Fruit fly (Drosophila melanogaster) whole organism, embryonic: Measurements from ENCODE around the gene Eip63F-1.

Source experiments
- Atf-2 ChIP-seq: fragments of 200-800 bp; sonication (Bioruptor generic); optimal IDR thresholded peaks from 2 replicates; lab custom pipeline; 2016; ENCODE audit warnings: missing biosample characterization, missing genetic modification characterization
- Bteb2 ChIP-seq: fragments of 200-800 bp; sonication (Bioruptor generic); optimal IDR thresholded peaks from 2 replicates; lab custom pipeline; 2016; ENCODE audit warnings: missing biosample characterization, missing genetic modification characterization
- CG11504 ChIP-seq: fragments of 200-800 bp; sonication (Bioruptor generic); optimal IDR thresholded peaks from 3 replicates; lab custom pipeline; 2019; ENCODE audit warnings: missing biosample characterization, mild to moderate bottlenecking, missing genetic modification characterization, moderate library complexity
- CG12104 ChIP-seq: fragments of 200-800 bp; sonication (Bioruptor generic); optimal IDR thresholded peaks from 3 replicates; lab custom pipeline; 2016; ENCODE audit warnings: missing biosample characterization, missing genetic modification characterization
- CG12236 ChIP-seq: fragments of 200-800 bp; sonication (Bioruptor generic); optimal IDR thresholded peaks from 2 replicates; lab custom pipeline; 2016; ENCODE audit warnings: missing biosample characterization, missing genetic modification characterization
- CG12769 ChIP-seq: fragments of 200-800 bp; sonication (Bioruptor generic); optimal IDR thresholded peaks from 2 replicates; lab custom pipeline; 2019; ENCODE audit warnings: missing biosample characterization, mild to moderate bottlenecking, missing genetic modification characterization, moderate library complexity
- CG1602 ChIP-seq: fragments of 200-800 bp; sonication (Bioruptor generic); optimal IDR thresholded peaks from 3 replicates; lab custom pipeline; 2016; ENCODE audit warnings: missing biosample characterization, missing genetic modification characterization
- CG16779 ChIP-seq: fragments of 200-800 bp; sonication (Bioruptor generic); IDR thresholded peaks from 2 replicates; pipeline ENCODE4 v1.3.6; 2022; ENCODE audit warnings: missing biosample characterization, missing genetic modification characterization
- CG17912 ChIP-seq: fragments of 200-800 bp; sonication (Bioruptor generic); optimal IDR thresholded peaks from 2 replicates; lab custom pipeline; 2018; ENCODE audit warnings: missing biosample characterization, mild to moderate bottlenecking, missing genetic modification characterization
- CG32767 ChIP-seq: fragments of 200-800 bp; sonication (Bioruptor generic); IDR thresholded peaks from 2 replicates; pipeline ENCODE4 v1.3.6; 2022; ENCODE audit warnings: missing biosample characterization, missing genetic modification characterization
- CG33557 ChIP-seq: fragments of 200-800 bp; sonication (Bioruptor generic); optimal IDR thresholded peaks from 2 replicates; lab custom pipeline; 2019; ENCODE audit warnings: missing biosample characterization, mild to moderate bottlenecking, missing genetic modification characterization, moderate library complexity
- CG5953 ChIP-seq: fragments of 200-800 bp; sonication (Bioruptor generic); IDR thresholded peaks from 2 replicates; pipeline ENCODE4 v1.3.6; 2022; ENCODE audit warnings: missing biosample characterization, missing genetic modification characterization
- CG6791 ChIP-seq: fragments of 200-800 bp; sonication (Bioruptor generic); IDR thresholded peaks from 3 replicates; pipeline ENCODE4 v1.3.6; 2022; ENCODE audit warnings: missing biosample characterization, missing genetic modification characterization; ENCODE audit not compliant: partially characterized antibody
- CG6813 ChIP-seq: fragments of 200-800 bp; sonication (Bioruptor generic); optimal IDR thresholded peaks from 2 replicates; lab custom pipeline; 2017; ENCODE audit warnings: missing biosample characterization, missing genetic modification characterization, mild to moderate bottlenecking, moderate library complexity, missing genetic modification reagents
- CG8290 ChIP-seq, 3 experiments: fragments of 200-800 bp; sonication (Bioruptor generic); optimal IDR thresholded peaks; 2 replicates each; lab custom pipeline; 2016 to 2019; ENCODE audit warnings: missing biosample characterization in 3 of 3, missing genetic modification characterization in 3 of 3, mild to moderate bottlenecking in 2 of 3, moderate library complexity in 1 of 3
- CG9437 ChIP-seq: fragments of 200-800 bp; sonication (Bioruptor generic); optimal IDR thresholded peaks from 2 replicates; lab custom pipeline; 2018; ENCODE audit warnings: missing biosample characterization, mild to moderate bottlenecking, missing genetic modification characterization
- CG9797 ChIP-seq: fragments of 200-800 bp; sonication (Bioruptor generic); optimal IDR thresholded peaks from 3 replicates; lab custom pipeline; 2018; ENCODE audit warnings: missing biosample characterization, mild to moderate bottlenecking, missing genetic modification characterization
- CoRest ChIP-seq: fragments of 200-800 bp; sonication (Bioruptor generic); optimal IDR thresholded peaks from 3 replicates; lab custom pipeline; 2018; ENCODE audit warnings: missing biosample characterization, mild to moderate bottlenecking, missing genetic modification characterization, moderate library complexity
- CrebB ChIP-seq: fragments of 200-800 bp; sonication (Bioruptor generic); optimal IDR thresholded peaks from 3 replicates; lab custom pipeline; 2018; ENCODE audit warnings: missing biosample characterization, mild to moderate bottlenecking, missing genetic modification characterization
- Dad ChIP-seq: fragments of 200-800 bp; sonication (Bioruptor generic); optimal IDR thresholded peaks from 3 replicates; lab custom pipeline; 2016; ENCODE audit warnings: missing biosample characterization, missing genetic modification characterization
- Elba2 ChIP-seq: fragments of 200-800 bp; sonication (Bioruptor generic); optimal IDR thresholded peaks from 3 replicates; lab custom pipeline; 2016; ENCODE audit warnings: missing biosample characterization, missing genetic modification characterization
- HHEX ChIP-seq: fragments of 200-800 bp; sonication (Bioruptor generic); optimal IDR thresholded peaks from 3 replicates; lab custom pipeline; 2017; ENCODE audit warnings: missing biosample characterization, mild to moderate bottlenecking, missing genetic modification characterization, missing genetic modification reagents
- HLH54F ChIP-seq: fragments of 200-800 bp; sonication (Bioruptor generic); optimal IDR thresholded peaks from 3 replicates; lab custom pipeline; 2016; ENCODE audit warnings: missing biosample characterization, missing genetic modification characterization
- NC2α ChIP-seq: fragments of 200-800 bp; sonication (Bioruptor generic); optimal IDR thresholded peaks from 2 replicates; lab custom pipeline; 2016; ENCODE audit warnings: missing biosample characterization, missing genetic modification characterization
- YL-1 ChIP-seq: fragments of 200-800 bp; sonication (Bioruptor generic); optimal IDR thresholded peaks from 3 replicates; lab custom pipeline; 2017; ENCODE audit warnings: missing biosample characterization, mild to moderate bottlenecking, missing genetic modification characterization
- abd-A ChIP-seq: fragments of 200-800 bp; sonication (Bioruptor generic); optimal IDR thresholded peaks from 3 replicates; lab custom pipeline; 2019; ENCODE audit warnings: missing biosample characterization, mild to moderate bottlenecking, missing genetic modification characterization, moderate library complexity
- ems ChIP-seq: fragments of 200-800 bp; sonication (Bioruptor generic); optimal IDR thresholded peaks from 3 replicates; lab custom pipeline; 2016; ENCODE audit warnings: missing biosample characterization, missing genetic modification characterization
- eve ChIP-seq, 2 experiments: fragments of >200 bp; optimal IDR thresholded peaks; 2 replicates each; lab custom pipeline; 2017; ENCODE audit warnings: missing biosample characterization in 2 of 2, missing genetic modification characterization in 2 of 2
- hbn ChIP-seq: fragments of 200-800 bp; sonication (Bioruptor generic); IDR thresholded peaks from 2 replicates; pipeline ENCODE4 v1.3.6; 2022; ENCODE audit warnings: missing biosample characterization, missing genetic modification characterization; ENCODE audit not compliant: partially characterized antibody
- insv ChIP-seq, 2 experiments: fragments of 200-800 bp; sonication (Bioruptor generic); optimal IDR thresholded peaks; 3 replicates each; lab custom pipeline; 2016 to 2018; ENCODE audit warnings: missing biosample characterization in 2 of 2, missing genetic modification characterization in 2 of 2
- kah ChIP-seq: fragments of 200-800 bp; sonication (Bioruptor generic); optimal IDR thresholded peaks from 2 replicates; lab custom pipeline; 2018; ENCODE audit warnings: missing biosample characterization, mild to moderate bottlenecking, missing genetic modification characterization
- kay ChIP-seq: fragments of 200-800 bp; sonication (Bioruptor generic); optimal IDR thresholded peaks from 2 replicates; lab custom pipeline; 2016; ENCODE audit warnings: missing biosample characterization, missing genetic modification characterization
- lbe ChIP-seq: fragments of 200-800 bp; sonication (Bioruptor generic); optimal IDR thresholded peaks from 2 replicates; lab custom pipeline; 2016; ENCODE audit warnings: missing biosample characterization, mild to moderate bottlenecking, missing genetic modification characterization
- mam ChIP-seq: fragments of 200-800 bp; sonication (Bioruptor generic); optimal IDR thresholded peaks from 3 replicates; lab custom pipeline; 2016; ENCODE audit warnings: missing biosample characterization, missing genetic modification characterization
- mirr ChIP-seq: fragments of 200-800 bp; sonication (Bioruptor generic); optimal IDR thresholded peaks from 3 replicates; lab custom pipeline; 2018; ENCODE audit warnings: missing biosample characterization, mild to moderate bottlenecking, missing genetic modification characterization
- nerfin-1 ChIP-seq: fragments of 200-800 bp; sonication (Bioruptor generic); optimal IDR thresholded peaks from 3 replicates; lab custom pipeline; 2019; ENCODE audit warnings: missing biosample characterization, mild to moderate bottlenecking, missing genetic modification characterization, moderate library complexity
- nerfin-2 ChIP-seq: fragments of 200-800 bp; sonication (Bioruptor generic); IDR thresholded peaks from 2 replicates; pipeline ENCODE4 v1.3.6; 2022; ENCODE audit warnings: missing biosample characterization, missing genetic modification characterization; ENCODE audit not compliant: partially characterized antibody
- nom ChIP-seq: fragments of 200-800 bp; sonication (Bioruptor generic); optimal IDR thresholded peaks from 2 replicates; lab custom pipeline; 2017; ENCODE audit warnings: missing biosample characterization, missing genetic modification characterization, mild to moderate bottlenecking, moderate library complexity, missing genetic modification reagents
- oc ChIP-seq: fragments of 200-800 bp; sonication (Bioruptor generic); optimal IDR thresholded peaks from 2 replicates; lab custom pipeline; 2018; ENCODE audit warnings: missing biosample characterization, mild to moderate bottlenecking, missing genetic modification characterization, moderate library complexity
- org-1 ChIP-seq: fragments of 200-800 bp; sonication (Bioruptor generic); optimal IDR thresholded peaks from 2 replicates; lab custom pipeline; 2017; ENCODE audit warnings: missing biosample characterization, missing genetic modification characterization
- pfk ChIP-seq: fragments of 200-800 bp; sonication (Bioruptor generic); optimal IDR thresholded peaks from 2 replicates; lab custom pipeline; 2018; ENCODE audit warnings: missing biosample characterization, mild to moderate bottlenecking, missing genetic modification characterization, moderate library complexity
- phol ChIP-seq: fragments of 200-800 bp; sonication (Bioruptor generic); optimal IDR thresholded peaks from 3 replicates; lab custom pipeline; 2018; ENCODE audit warnings: missing biosample characterization, mild to moderate bottlenecking, missing genetic modification characterization, moderate library complexity
- psq ChIP-seq: fragments of 200-800 bp; sonication (Bioruptor generic); optimal IDR thresholded peaks from 2 replicates; lab custom pipeline; 2017; ENCODE audit warnings: missing biosample characterization, missing genetic modification characterization
- sens ChIP-seq: fragments of 200-800 bp; sonication (Bioruptor generic); peaks from one replicate; lab custom pipeline; 2016; ENCODE audit warnings: missing biosample characterization, missing genetic modification characterization
- ssp ChIP-seq: fragments of 200-800 bp; sonication (Bioruptor generic); IDR thresholded peaks from 2 replicates; pipeline ENCODE4 v1.3.6; 2022; ENCODE audit warnings: missing biosample characterization, missing genetic modification characterization
- vnd ChIP-seq: fragments of 200-800 bp; sonication (Bioruptor generic); IDR thresholded peaks from 3 replicates; pipeline ENCODE4 v1.3.6; 2022; ENCODE audit warnings: missing biosample characterization, missing genetic modification characterization; ENCODE audit not compliant: partially characterized antibody
- wek ChIP-seq: fragments of 200-800 bp; sonication (Bioruptor generic); optimal IDR thresholded peaks from 3 replicates; lab custom pipeline; 2018; ENCODE audit warnings: missing biosample characterization, mild to moderate bottlenecking, missing genetic modification characterization, moderate library complexity
- yki ChIP-seq: fragments of >200 bp; optimal IDR thresholded peaks from 3 replicates; lab custom pipeline; 2018

The Eip63F-1 gene

dm6 chr3L:3902491-3903198 lies 32.8 kb downstream of the Eip63F-1 start, which contains the start of gene Ubi-p63E (continued):
- TF ChIP-seq nom (GFP tag; lab: Kevin White, UChicago): peak; percentile 76
- peak; percentile 61 for TF ChIP-seq CG12236 (GFP tag; lab: Kevin White, UChicago)
- TF ChIP-seq Bteb2 (GFP tag; lab: Kevin White, UChicago): peak; percentile 45
- peak; percentile 37 for TF ChIP-seq Dad (GFP tag; lab: Kevin White, UChicago)
- peak; percentile 40 for TF ChIP-seq HHEX (GFP tag; lab: Kevin White, UChicago)
- TF ChIP-seq mam (GFP tag; lab: Kevin White, UChicago): peak; percentile 81
- TF ChIP-seq CG32767 (GFP tag; lab: Robert Waterston, UW): no peak
- TF ChIP-seq ssp (GFP tag; lab: Robert Waterston, UW): no peak
- TF ChIP-seq CoRest (tag; lab: Kevin White, UChicago): peak; percentile 74
- TF ChIP-seq Atf-2 (GFP tag; lab: Kevin White, UChicago): peak; percentile 60
- TF ChIP-seq HLH54F (GFP tag; lab: Kevin White, UChicago): peak; percentile 65
- peak; percentile 47 for TF ChIP-seq CG1602 (GFP tag; lab: Kevin White, UChicago)
- TF ChIP-seq lbe (GFP tag; lab: Kevin White, UChicago): peak; percentile 60
- TF ChIP-seq phol (tag; lab: Kevin White, UChicago): peak; percentile 47
- no peak for TF ChIP-seq CG6791 (GFP tag; lab: Robert Waterston, UW)
- TF ChIP-seq CG9797 (GFP tag; lab: Kevin White, UChicago): peak; percentile 51
- TF ChIP-seq kah (GFP tag; lab: Kevin White, UChicago): no peak
- TF ChIP-seq NC2α (GFP tag; lab: Kevin White, UChicago): peak; percentile 24
- TF ChIP-seq vnd: no peak
- TF ChIP-seq CG9437 (GFP tag; lab: Kevin White, UChicago): peak; percentile 63
- peak; percentile 85 for TF ChIP-seq abd-A (tag; lab: Kevin White, UChicago)
- peak in 1 of 2 experiments; percentile 35 for TF ChIP-seq insv (GFP tag; optimal IDR thresholded peaks at IDR 0.05; lab: Kevin White, UChicago)
- TF ChIP-seq nerfin-1: peak; percentile 39
- no peak for TF ChIP-seq hbn
- TF ChIP-seq org-1 (GFP tag; lab: Kevin White, UChicago): peak; percentile 46
- TF ChIP-seq, all 482 proteins: peak for 235

dm6 chr3L:3901865-3902490 lies 33.4 kb downstream of the Eip63F-1 start:
- TF ChIP-seq CG6813: no peak
- TF ChIP-seq CG11504 (tag; lab: Kevin White, UChicago): peak; percentile 64
- no peak for TF ChIP-seq CrebB
- TF ChIP-seq YL-1: peak; percentile 97
- peak; percentile 62 for TF ChIP-seq sens (GFP tag; lab: Kevin White, UChicago)
- TF ChIP-seq mirr (GFP tag; lab: Kevin White, UChicago): peak; percentile 39
- TF ChIP-seq CG16779: no peak
- peak; percentile 14 for TF ChIP-seq kay (GFP tag; lab: Kevin White, UChicago)
- peak; percentile 34 for TF ChIP-seq CG17912 (GFP tag; lab: Kevin White, UChicago)
- TF ChIP-seq CG8290 (GFP tag; optimal IDR thresholded peaks at IDR 0.05; lab: Kevin White, UChicago): no peak
- peak in 1 of 2 experiments; percentile 4 for TF ChIP-seq CG8290 (tag; optimal IDR thresholded peaks at IDR 0.05; lab: Kevin White, UChicago)
- peak; percentile 35 for TF ChIP-seq CG12769
- peak; percentile 3 for TF ChIP-seq ems (GFP tag; lab: Kevin White, UChicago)
- no peak for TF ChIP-seq nerfin-2 (GFP tag; lab: Robert Waterston, UW)
- TF ChIP-seq Elba2 (GFP tag; lab: Kevin White, UChicago): peak; percentile 46
- TF ChIP-seq eve (GFP tag; optimal IDR thresholded peaks at IDR 0.05; lab: Kevin White, UChicago): peak in 1 of 2 experiments; percentile 76
- no peak for TF ChIP-seq CG5953 (GFP tag; lab: Robert Waterston, UW)
- TF ChIP-seq oc (tag; lab: Kevin White, UChicago): no peak
- TF ChIP-seq wek (GFP tag; lab: Kevin White, UChicago): peak; percentile 27
- TF ChIP-seq psq (GFP tag; lab: Kevin White, UChicago): peak; percentile 76
- no peak for TF ChIP-seq CG12104 (GFP tag; lab: Kevin White, UChicago)
- TF ChIP-seq CG33557: no peak
- no peak for TF ChIP-seq yki (lab: Kevin White, UChicago)
- peak; percentile 61 for TF ChIP-seq pfk (GFP tag; lab: Kevin White, UChicago)
